Fruit fly (Drosophila melanogaster): ENCODE results near the gene CG18788.
A peak's percentile ranks its signal among the peaks of the same experiment; 100 is the strongest.

DNA sequence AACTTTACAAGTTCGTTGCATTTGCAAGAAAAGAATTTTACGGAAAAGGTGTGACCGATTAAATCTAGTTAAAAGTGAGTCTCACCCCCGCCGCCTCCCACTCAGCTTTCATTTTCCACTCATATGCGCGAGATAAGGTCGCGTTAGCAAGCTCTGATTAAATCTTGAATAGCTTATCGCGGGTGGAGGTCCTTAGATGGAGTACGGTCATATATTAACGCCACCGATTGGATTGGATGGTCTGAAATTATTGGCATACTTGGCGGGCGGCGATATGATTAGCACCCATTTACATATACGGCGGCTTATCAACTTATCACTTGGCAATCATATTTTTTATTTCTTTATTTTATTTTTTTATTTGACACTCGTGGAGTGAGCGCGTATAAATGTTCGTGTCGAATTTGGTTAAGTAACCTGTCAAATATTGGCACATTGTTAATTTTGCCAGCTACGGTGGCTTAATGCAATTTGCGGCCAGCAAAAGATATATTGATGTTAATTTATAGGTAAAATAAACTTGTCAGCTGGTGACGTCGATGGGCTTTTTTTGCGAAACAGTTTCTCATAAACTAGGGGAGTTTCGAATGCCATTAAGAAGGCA lies 4.3 kb upstream of the CG18788 start:
- TF ChIP-seq sage (GFP tag; optimal IDR thresholded peaks at IDR 0.05) (no peak), HLH106 (tag; optimal IDR thresholded peaks at IDR 0.05) (no peak), Hr78 (GFP tag; optimal IDR thresholded peaks at IDR 0.05) (no peak), psq (GFP tag; optimal IDR thresholded peaks at IDR 0.05) (no peak), h (GFP tag; optimal IDR thresholded peaks at IDR 0.05) (peak; percentile 67), pan (optimal IDR thresholded peaks at IDR 0.05) (no peak), usp (GFP tag; optimal IDR thresholded peaks at IDR 0.05) (no peak), Sp1 (GFP tag; optimal IDR thresholded peaks at IDR 0.05) (peak; percentile 48), CG32264 (GFP tag; optimal IDR thresholded peaks at IDR 0.05) (no peak), woc (GFP tag; optimal IDR thresholded peaks at IDR 0.05) (no peak), Dif (GFP tag; optimal IDR thresholded peaks at IDR 0.05; ENCODE audit: partially characterized antibody) (peak; percentile 2)

Data from whole organism, wandering third instar larva.